Worm (Caenorhabditis elegans) whole organism, early embryonic: ENCODE results near the gene Y51H4A.24.

ENCODE experiments used
- B0310.2 ChIP-seq: sonication (generic microtip); optimal IDR thresholded peaks from 2 replicates; lab custom pipeline; 2016; ENCODE audit warnings: mild to moderate bottlenecking, missing genetic modification characterization, missing compliant biosample characterization
- F13C5.2 ChIP-seq: sonication (generic microtip); optimal IDR thresholded peaks from 2 replicates; lab custom pipeline; 2017; ENCODE audit warnings: mild to moderate bottlenecking, missing genetic modification characterization, inconsistent platforms, missing compliant biosample characterization
- aly-1 ChIP-seq: sonication (generic microtip); optimal IDR thresholded peaks from 2 replicates; lab custom pipeline; 2016; ENCODE audit warnings: missing genetic modification characterization, missing compliant biosample characterization
- ama-1 ChIP-seq: fragments of 150-350 bp; optimal IDR thresholded peaks from 2 replicates; lab custom pipeline; 2014
- ceh-13 ChIP-seq: fragments of 200-800 bp; sonication (Bioruptor generic); optimal IDR thresholded peaks from 2 replicates; lab custom pipeline; 2018; ENCODE audit warnings: mild to moderate bottlenecking, missing genetic modification characterization, missing compliant biosample characterization
- ceh-36 ChIP-seq: sonication (generic microtip); optimal IDR thresholded peaks from 2 replicates; lab custom pipeline; 2016; ENCODE audit warnings: missing genetic modification characterization, inconsistent platforms, missing compliant biosample characterization
- ets-7 ChIP-seq: sonication (generic microtip); optimal IDR thresholded peaks from 2 replicates; lab custom pipeline; 2016; ENCODE audit warnings: missing genotype, missing genetic modification characterization, missing compliant biosample characterization
- flt-1 ChIP-seq: fragments of 200-800 bp; sonication (Bioruptor generic); IDR thresholded peaks from 2 replicates; pipeline ENCODE4 v1.3.6; 2022; ENCODE audit warnings: missing genetic modification characterization, missing compliant biosample characterization
- hmbx-1 ChIP-seq: sonication (generic microtip); optimal IDR thresholded peaks from 2 replicates; lab custom pipeline; 2016; ENCODE audit warnings: mild to moderate bottlenecking, missing genetic modification characterization, missing compliant biosample characterization
- hmg-4 ChIP-seq: fragments of 200-800 bp; sonication (Bioruptor generic); optimal IDR thresholded peaks from 2 replicates; lab custom pipeline; 2018; ENCODE audit warnings: mild to moderate bottlenecking, missing genetic modification characterization, missing compliant biosample characterization
- hnd-1 ChIP-seq: sonication (generic microtip); optimal IDR thresholded peaks from 2 replicates; lab custom pipeline; 2016; ENCODE audit warnings: missing genetic modification characterization, missing compliant biosample characterization
- pes-1 ChIP-seq: fragments of 200-800 bp; sonication (Bioruptor generic); IDR thresholded peaks from 2 replicates; pipeline ENCODE4 v1.3.6; 2022; ENCODE audit warnings: missing genetic modification reagents, missing genetic modification characterization, missing compliant biosample characterization
- scrt-1 ChIP-seq: fragments of 200-800 bp; sonication (Bioruptor generic); IDR thresholded peaks from 2 replicates; pipeline ENCODE4 v1.3.6; 2022; ENCODE audit warnings: missing genetic modification characterization, missing compliant biosample characterization
- sea-1 ChIP-seq: fragments of 200-800 bp; sonication (Bioruptor generic); conservative IDR thresholded peaks from 2 replicates; pipeline ENCODE4 v1.3.6; 2022; ENCODE audit warnings: missing genetic modification characterization, missing compliant biosample characterization
- tbx-11 ChIP-seq: fragments of 200-800 bp; sonication (Bioruptor generic); IDR thresholded peaks from 2 replicates; pipeline ENCODE4 v1.3.6; 2022; ENCODE audit warnings: missing genetic modification characterization, missing compliant biosample characterization
- tbx-37 ChIP-seq: fragments of 200-800 bp; sonication (Bioruptor generic); conservative IDR thresholded peaks from 2 replicates; pipeline ENCODE4 v1.3.6; 2022; ENCODE audit warnings: missing genetic modification reagents, missing genetic modification characterization, missing compliant biosample characterization
- tra-4 ChIP-seq: sonication (generic microtip); optimal IDR thresholded peaks from 2 replicates; lab custom pipeline; 2017; ENCODE audit warnings: missing genetic modification characterization, missing compliant biosample characterization

Y51H4A.24 gene

ce11 chrIV:16718651-16719050, 22.0 kb downstream of the Y51H4A.24 start:
- TF ChIP-seq tbx-37 (GFP tag; lab: Robert Waterston, UW) (no peak), hnd-1 (tag; lab: Kevin White, UChicago) (no peak), B0310.2 (tag; lab: Kevin White, UChicago) (no peak)

ce11 chrIV:16710312-16710711, 30.4 kb downstream of the Y51H4A.24 start:
- TF ChIP-seq sea-1 (GFP tag; lab: Robert Waterston, UW) (no peak), hnd-1 (tag; lab: Kevin White, UChicago) (no peak), tbx-37 (GFP tag; lab: Robert Waterston, UW) (no peak), aly-1 (tag; lab: Kevin White, UChicago) (no peak), pes-1 (GFP tag; lab: Robert Waterston, UW) (no peak), scrt-1 (GFP tag; lab: Robert Waterston, UW) (no peak)

ce11 chrIV:16709713-16710112, 31.0 kb downstream of the Y51H4A.24 start:
- no peak for TF ChIP-seq flt-1 (GFP tag; lab: Robert Waterston, UW)
- TF ChIP-seq B0310.2 (tag; lab: Kevin White, UChicago) = no peak
- no peak for TF ChIP-seq ceh-36 (tag; lab: Kevin White, UChicago)
- TF ChIP-seq hmbx-1 (tag; lab: Kevin White, UChicago) = no peak
- no peak for TF ChIP-seq F13C5.2
- TF ChIP-seq hnd-1 (tag; lab: Kevin White, UChicago) = no peak
- TF ChIP-seq pes-1 (GFP tag; lab: Robert Waterston, UW) = no peak
- no peak for TF ChIP-seq ets-7 (tag; lab: Kevin White, UChicago)
- TF ChIP-seq tbx-37 (GFP tag; lab: Robert Waterston, UW) = no peak
- no peak for TF ChIP-seq aly-1 (tag; lab: Kevin White, UChicago)
- TF ChIP-seq ceh-13 (GFP tag; lab: Kevin White, UChicago) = no peak
- no peak for TF ChIP-seq scrt-1 (GFP tag; lab: Robert Waterston, UW)
- no peak for TF ChIP-seq tra-4 (tag; lab: Kevin White, UChicago)
- no peak for TF ChIP-seq hmg-4 (GFP tag; lab: Kevin White, UChicago)
- no peak for TF ChIP-seq sea-1 (GFP tag; lab: Robert Waterston, UW)

ce11 chrIV:16706950-16707349, 33.7 kb downstream of the Y51H4A.24 start:
- TF ChIP-seq aly-1 (tag; lab: Kevin White, UChicago) (no peak), hmbx-1 (tag; lab: Kevin White, UChicago) (no peak), ceh-13 (GFP tag; lab: Kevin White, UChicago) (no peak), flt-1 (GFP tag; lab: Robert Waterston, UW) (no peak), pes-1 (GFP tag; lab: Robert Waterston, UW) (no peak), tbx-37 (GFP tag; lab: Robert Waterston, UW) (no peak), ceh-36 (tag; lab: Kevin White, UChicago) (no peak)

- TF ChIP-seq tra-4 (tag; lab: Kevin White, UChicago) = no peak
- TF ChIP-seq ama-1 (lab: Kevin White, UChicago) = no peak
- no peak for TF ChIP-seq aly-1 (tag; lab: Kevin White, UChicago)
- TF ChIP-seq flt-1 (GFP tag; lab: Robert Waterston, UW) = no peak
- no peak for TF ChIP-seq ceh-13 (GFP tag; lab: Kevin White, UChicago)
- no peak for TF ChIP-seq tbx-11 (GFP tag; lab: Robert Waterston, UW)
- no peak for TF ChIP-seq hnd-1 (tag; lab: Kevin White, UChicago)
- TF ChIP-seq tbx-37 (GFP tag; lab: Robert Waterston, UW) = no peak
- no peak for TF ChIP-seq F13C5.2
- TF ChIP-seq sea-1 (GFP tag; lab: Robert Waterston, UW) = no peak
- TF ChIP-seq hmbx-1 (tag; lab: Kevin White, UChicago) = no peak
- no peak for TF ChIP-seq pes-1 (GFP tag; lab: Robert Waterston, UW)
- TF ChIP-seq ceh-36 (tag; lab: Kevin White, UChicago) = no peak
- no peak for TF ChIP-seq hmg-4 (GFP tag; lab: Kevin White, UChicago)
- no peak for TF ChIP-seq scrt-1 (GFP tag; lab: Robert Waterston, UW)
- no peak for TF ChIP-seq ets-7 (tag; lab: Kevin White, UChicago)
These were observed 44.2 kb downstream of the Y51H4A.24 start for ce11 chrIV:16696422-16696821.

- TF ChIP-seq tra-4 (tag; lab: Kevin White, UChicago) (no peak), tbx-37 (GFP tag; lab: Robert Waterston, UW) (no peak), ceh-13 (GFP tag; lab: Kevin White, UChicago) (no peak), F13C5.2 (no peak), flt-1 (GFP tag; lab: Robert Waterston, UW) (no peak), B0310.2 (tag; lab: Kevin White, UChicago) (no peak), ets-7 (tag; lab: Kevin White, UChicago) (no peak), scrt-1 (GFP tag; lab: Robert Waterston, UW) (no peak), hmbx-1 (tag; lab: Kevin White, UChicago) (no peak), hnd-1 (tag; lab: Kevin White, UChicago) (no peak), tbx-11 (GFP tag; lab: Robert Waterston, UW) (no peak), aly-1 (tag; lab: Kevin White, UChicago) (no peak)
These were observed 46.1 kb downstream of the Y51H4A.24 start, which contains the start of gene Y51H4A.941 for ce11 chrIV:16694567-16694966. Gene Y51H4A.941 (minus strand): TSS chrIV:16694667.
